Fruit fly (Drosophila melanogaster) whole organism, embryonic: ENCODE results near the gene Larp7.

Source experiments
- Adf1 ChIP-seq: fragments of 200-800 bp; sonication (Bioruptor generic); IDR thresholded peaks from 2 replicates; pipeline ENCODE4 v1.3.6; 2022; ENCODE audit warnings: missing biosample characterization, missing genetic modification characterization
- Atf6 ChIP-seq: fragments of 200-800 bp; sonication (Bioruptor generic); IDR thresholded peaks from 2 replicates; pipeline ENCODE4 v1.3.6; 2022; ENCODE audit warnings: missing biosample characterization, missing genetic modification characterization
- B-H2 ChIP-seq: fragments of 200-800 bp; sonication (Bioruptor generic); optimal IDR thresholded peaks from 2 replicates; lab custom pipeline; 2018; ENCODE audit warnings: missing biosample characterization, mild to moderate bottlenecking, missing genetic modification characterization
- BEAF-32 ChIP-seq: fragments of 200-800 bp; sonication (Bioruptor generic); optimal IDR thresholded peaks from 3 replicates; lab custom pipeline; 2017; ENCODE audit warnings: missing biosample characterization, missing genetic modification characterization, mild to moderate bottlenecking, moderate library complexity, missing genetic modification reagents
- Bdp1 ChIP-seq: fragments of 200-800 bp; sonication (Bioruptor generic); optimal IDR thresholded peaks from 3 replicates; lab custom pipeline; 2016; ENCODE audit warnings: missing biosample characterization, missing genetic modification characterization
- C15 ChIP-seq: fragments of 200-800 bp; sonication (Bioruptor generic); IDR thresholded peaks from 3 replicates; pipeline ENCODE4 v1.3.6; 2022; ENCODE audit warnings: missing biosample characterization, missing genetic modification characterization
- CG10431 ChIP-seq: fragments of 200-800 bp; sonication (Bioruptor generic); optimal IDR thresholded peaks from 3 replicates; lab custom pipeline; 2018; ENCODE audit warnings: missing biosample characterization, mild to moderate bottlenecking, missing genetic modification characterization
- CG11723 ChIP-seq: fragments of 200-800 bp; sonication (Bioruptor generic); optimal IDR thresholded peaks from 2 replicates; lab custom pipeline; 2017; ENCODE audit warnings: missing biosample characterization, mild to moderate bottlenecking, missing genetic modification characterization
- CG13287 ChIP-seq: fragments of 200-800 bp; sonication (Bioruptor generic); IDR thresholded peaks from 2 replicates; pipeline ENCODE4 v1.3.6; 2022; ENCODE audit warnings: missing biosample characterization, missing genetic modification characterization; ENCODE audit not compliant: partially characterized antibody
- CG14050 ChIP-seq: fragments of 200-800 bp; sonication (Bioruptor generic); IDR thresholded peaks from 3 replicates; pipeline ENCODE4 v1.3.6; 2022; ENCODE audit warnings: missing biosample characterization, missing genetic modification characterization
- CG2116 ChIP-seq: fragments of 200-800 bp; sonication (Bioruptor generic); optimal IDR thresholded peaks from 3 replicates; lab custom pipeline; 2018; ENCODE audit warnings: missing biosample characterization, mild to moderate bottlenecking, missing genetic modification characterization
- CG32767 ChIP-seq: fragments of 200-800 bp; sonication (Bioruptor generic); IDR thresholded peaks from 2 replicates; pipeline ENCODE4 v1.3.6; 2022; ENCODE audit warnings: missing biosample characterization, missing genetic modification characterization
- CG3995 ChIP-seq: fragments of 200-800 bp; sonication (Bioruptor generic); optimal IDR thresholded peaks from 3 replicates; lab custom pipeline; 2016; ENCODE audit warnings: missing biosample characterization, missing genetic modification characterization
- CG4282 ChIP-seq: fragments of 200-800 bp; sonication (Bioruptor generic); optimal IDR thresholded peaks from 2 replicates; lab custom pipeline; 2016; ENCODE audit warnings: missing biosample characterization, missing genetic modification characterization
- CG4617 ChIP-seq: fragments of 200-800 bp; sonication (Bioruptor generic); optimal IDR thresholded peaks from 3 replicates; lab custom pipeline; 2016; ENCODE audit warnings: missing biosample characterization, missing genetic modification characterization, borderline replicate concordance
- CG8765 ChIP-seq: fragments of 200-800 bp; sonication (Bioruptor generic); IDR thresholded peaks from 2 replicates; pipeline ENCODE4 v1.3.6; 2022; ENCODE audit warnings: missing biosample characterization, missing genetic modification characterization
- CG9797 ChIP-seq: fragments of 200-800 bp; sonication (Bioruptor generic); optimal IDR thresholded peaks from 3 replicates; lab custom pipeline; 2018; ENCODE audit warnings: missing biosample characterization, mild to moderate bottlenecking, missing genetic modification characterization
- CoRest ChIP-seq: fragments of 200-800 bp; sonication (Bioruptor generic); optimal IDR thresholded peaks from 3 replicates; lab custom pipeline; 2018; ENCODE audit warnings: missing biosample characterization, mild to moderate bottlenecking, missing genetic modification characterization, moderate library complexity
- Doc3 ChIP-seq: fragments of 200-800 bp; sonication (Bioruptor generic); IDR thresholded peaks from 3 replicates; pipeline ENCODE4 v1.3.6; 2022; ENCODE audit warnings: missing biosample characterization, missing genetic modification characterization; ENCODE audit not compliant: partially characterized antibody
- E2f2 ChIP-seq: fragments of 200-800 bp; sonication (Bioruptor generic); IDR thresholded peaks from 2 replicates; pipeline ENCODE4 v1.3.6; 2022; ENCODE audit warnings: missing biosample characterization, missing genetic modification characterization
- HmgZ ChIP-seq: fragments of 200-800 bp; sonication (Bioruptor generic); optimal IDR thresholded peaks from 2 replicates; lab custom pipeline; 2018; ENCODE audit warnings: missing biosample characterization, mild to moderate bottlenecking, missing genetic modification characterization
- MBD-R2 ChIP-seq: fragments of 200-800 bp; sonication (Bioruptor generic); IDR thresholded peaks from 2 replicates; pipeline ENCODE4 v1.3.6; 2022; ENCODE audit warnings: missing biosample characterization, missing genetic modification characterization
- Med ChIP-seq: fragments of 200-800 bp; sonication (Bioruptor generic); peaks from one replicate; lab custom pipeline; 2016; ENCODE audit warnings: missing biosample characterization, missing genetic modification characterization, mild to moderate bottlenecking, inconsistent platforms, moderate library complexity
- NFAT ChIP-seq: fragments of 200-800 bp; sonication (Bioruptor generic); IDR thresholded peaks from 2 replicates; pipeline ENCODE4 v1.3.6; 2022; ENCODE audit warnings: missing biosample characterization, missing genetic modification characterization
- Nf-YC ChIP-seq: fragments of 200-800 bp; optimal IDR thresholded peaks from 3 replicates; lab custom pipeline; 2019; ENCODE audit warnings: missing biosample characterization, mild to moderate bottlenecking, missing genetic modification characterization, moderate library complexity
- Opbp ChIP-seq: fragments of 200-800 bp; sonication (Bioruptor generic); IDR thresholded peaks from 3 replicates; pipeline ENCODE4 v1.3.6; 2022; ENCODE audit warnings: missing biosample characterization, missing genetic modification characterization; ENCODE audit not compliant: partially characterized antibody
- Pdp1 ChIP-seq, 2 experiments: fragments of 200-800 bp; sonication (Bioruptor generic); optimal IDR thresholded peaks; 3 replicates each; lab custom pipeline; 2016; ENCODE audit warnings: missing biosample characterization in 2 of 2, missing genetic modification characterization in 2 of 2, mild to moderate bottlenecking in 1 of 2, moderate library complexity in 1 of 2
- Ssrp ChIP-seq: fragments of 200-800 bp; sonication (Bioruptor generic); optimal IDR thresholded peaks from 2 replicates; lab custom pipeline; 2018; ENCODE audit warnings: missing biosample characterization, mild to moderate bottlenecking, missing genetic modification characterization, moderate library complexity
- Tbp ChIP-seq: fragments of >200 bp; optimal IDR thresholded peaks from 2 replicates; lab custom pipeline; 2018; ENCODE audit warnings: missing biosample characterization, missing genetic modification characterization
- YL-1 ChIP-seq: fragments of 200-800 bp; sonication (Bioruptor generic); optimal IDR thresholded peaks from 3 replicates; lab custom pipeline; 2017; ENCODE audit warnings: missing biosample characterization, mild to moderate bottlenecking, missing genetic modification characterization
- abd-A ChIP-seq: fragments of 200-800 bp; sonication (Bioruptor generic); optimal IDR thresholded peaks from 3 replicates; lab custom pipeline; 2019; ENCODE audit warnings: missing biosample characterization, mild to moderate bottlenecking, missing genetic modification characterization, moderate library complexity
- ap ChIP-seq: fragments of 200-800 bp; sonication (Bioruptor generic); IDR thresholded peaks from 2 replicates; pipeline ENCODE4 v1.3.6; 2022; ENCODE audit warnings: missing biosample characterization, missing genetic modification characterization
- chinmo ChIP-seq: fragments of 200-800 bp; sonication (Bioruptor generic); IDR thresholded peaks from 4 replicates; pipeline ENCODE4 v1.3.6; 2022; ENCODE audit warnings: missing biosample characterization, missing genetic modification characterization; ENCODE audit not compliant: partially characterized antibody
- crp ChIP-seq, 2 experiments: fragments of 200-800 bp; sonication (Bioruptor generic); optimal IDR thresholded peaks; 2 replicates in 1 of 2; 3 replicates in 1 of 2; lab custom pipeline; 2017; ENCODE audit warnings: missing biosample characterization in 2 of 2, missing genetic modification characterization in 2 of 2, mild to moderate bottlenecking in 1 of 2, moderate library complexity in 1 of 2
- eyg ChIP-seq: fragments of 200-800 bp; sonication (Bioruptor generic); optimal IDR thresholded peaks from 3 replicates; lab custom pipeline; 2016; ENCODE audit warnings: missing biosample characterization, missing genetic modification characterization
- fu2 ChIP-seq: fragments of 200-800 bp; sonication (Bioruptor generic); optimal IDR thresholded peaks from 2 replicates; lab custom pipeline; 2016; ENCODE audit warnings: missing biosample characterization, missing genetic modification characterization
- gce ChIP-seq: fragments of 200-800 bp; sonication (Bioruptor generic); IDR thresholded peaks from 3 replicates; pipeline ENCODE4 v1.3.6; 2022; ENCODE audit warnings: missing biosample characterization, missing genetic modification characterization
- ken ChIP-seq: fragments of 200-800 bp; sonication (Bioruptor generic); IDR thresholded peaks from 3 replicates; pipeline ENCODE4 v1.3.6; 2022; ENCODE audit warnings: missing biosample characterization, missing genetic modification characterization
- knrl ChIP-seq: fragments of 200-800 bp; sonication (Bioruptor generic); IDR thresholded peaks from 3 replicates; pipeline ENCODE4 v1.3.6; 2022; ENCODE audit warnings: missing biosample characterization, missing genetic modification characterization; ENCODE audit not compliant: partially characterized antibody
- phol ChIP-seq: fragments of 200-800 bp; sonication (Bioruptor generic); optimal IDR thresholded peaks from 3 replicates; lab custom pipeline; 2018; ENCODE audit warnings: missing biosample characterization, mild to moderate bottlenecking, missing genetic modification characterization, moderate library complexity
- sens ChIP-seq: fragments of 200-800 bp; sonication (Bioruptor generic); peaks from one replicate; lab custom pipeline; 2016; ENCODE audit warnings: missing biosample characterization, missing genetic modification characterization
- shn ChIP-seq: fragments of 200-800 bp; sonication (Bioruptor generic); optimal IDR thresholded peaks from 3 replicates; lab custom pipeline; 2016; ENCODE audit warnings: missing biosample characterization, missing genetic modification characterization
- slp2 ChIP-seq: fragments of 200-800 bp; sonication (Bioruptor generic); optimal IDR thresholded peaks from 2 replicates; lab custom pipeline; 2016; ENCODE audit warnings: missing biosample characterization, missing genetic modification characterization
- stwl ChIP-seq: fragments of 200-800 bp; sonication (Bioruptor generic); optimal IDR thresholded peaks from 3 replicates; lab custom pipeline; 2018; ENCODE audit warnings: missing biosample characterization, mild to moderate bottlenecking, missing genetic modification characterization, moderate library complexity
- sug ChIP-seq: fragments of 200-800 bp; optimal IDR thresholded peaks from 2 replicates; lab custom pipeline; 2019; ENCODE audit warnings: missing biosample characterization, mild to moderate bottlenecking, missing genetic modification characterization, moderate library complexity
- trem ChIP-seq: fragments of 200-800 bp; optimal IDR thresholded peaks from 3 replicates; lab custom pipeline; 2019; ENCODE audit warnings: missing biosample characterization, mild to moderate bottlenecking, missing genetic modification characterization, moderate library complexity
- unpg ChIP-seq: fragments of 200-800 bp; sonication (Bioruptor generic); optimal IDR thresholded peaks from 3 replicates; lab custom pipeline; 2018; ENCODE audit warnings: missing biosample characterization, mild to moderate bottlenecking, missing genetic modification characterization, moderate library complexity
- vnd ChIP-seq: fragments of 200-800 bp; sonication (Bioruptor generic); IDR thresholded peaks from 3 replicates; pipeline ENCODE4 v1.3.6; 2022; ENCODE audit warnings: missing biosample characterization, missing genetic modification characterization; ENCODE audit not compliant: partially characterized antibody

Gene Larp7

DNA sequence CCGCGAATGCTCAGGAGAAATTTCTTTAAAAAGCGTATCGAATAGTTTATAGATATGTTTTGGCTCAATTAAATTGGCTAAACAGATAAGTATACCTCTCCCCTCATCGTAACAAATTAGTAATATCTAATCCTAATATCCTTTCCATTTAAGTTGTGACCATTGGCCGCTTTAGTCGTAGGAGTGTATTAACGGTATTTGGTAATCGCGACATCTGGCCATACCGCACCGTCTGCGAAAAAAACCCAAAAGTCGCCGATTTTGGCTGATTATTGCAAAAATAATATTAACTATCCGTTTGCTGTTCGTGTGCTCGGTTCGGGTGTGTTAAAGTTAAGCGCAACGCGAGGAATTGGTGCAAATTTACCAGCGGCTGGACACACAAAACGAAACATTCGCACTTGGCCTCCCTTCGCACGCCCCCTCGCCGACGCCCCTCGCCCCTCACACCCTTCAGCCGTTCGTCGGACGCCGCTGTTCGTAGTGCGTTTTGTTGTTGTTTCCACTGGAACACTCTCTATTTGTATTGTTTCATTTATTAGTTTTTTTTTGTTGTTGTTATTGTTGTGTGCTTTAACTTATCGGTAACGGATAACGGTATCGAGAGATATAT, 3.7 kb downstream of the Larp7 start, which contains the start of the genes amx and Dsor1 (continued):
- no peak for TF ChIP-seq NFAT (GFP tag; lab: Robert Waterston, UW)
- no peak for TF ChIP-seq Opbp
- no peak for TF ChIP-seq B-H2 (GFP tag; lab: Kevin White, UChicago)
- TF ChIP-seq HmgZ (tag; lab: Kevin White, UChicago) = peak; percentile 9
- peak; percentile 50 for TF ChIP-seq trem
- no peak for TF ChIP-seq vnd (GFP tag; lab: Robert Waterston, UW)
- TF ChIP-seq C15 (GFP tag; lab: Robert Waterston, UW) = no peak
- peak; percentile 14 for TF ChIP-seq Nf-YC (tag; lab: Kevin White, UChicago)
- peak; percentile 18 for TF ChIP-seq stwl
- TF ChIP-seq knrl (GFP tag; lab: Robert Waterston, UW) = 0 out of 3 replicates have a peak, but pooled peaks have one; percentile 10
- no peak for TF ChIP-seq ap (GFP tag; lab: Robert Waterston, UW)
- peak; percentile 53 for TF ChIP-seq CoRest (tag; lab: Kevin White, UChicago)
- no peak for TF ChIP-seq CG13287 (GFP tag; lab: Robert Waterston, UW)
- no peak for TF ChIP-seq CG11723 (GFP tag; lab: Kevin White, UChicago)
- TF ChIP-seq shn = no peak
- peak in 1 of 2 experiments; percentile 56 for TF ChIP-seq crp (GFP tag; optimal IDR thresholded peaks at IDR 0.05; lab: Kevin White, UChicago)
- TF ChIP-seq CG32767 (GFP tag; lab: Robert Waterston, UW) = no peak
- peak; percentile 5 for TF ChIP-seq sug (tag; lab: Kevin White, UChicago)
- no peak for TF ChIP-seq unpg (GFP tag; lab: Kevin White, UChicago)
- no peak for TF ChIP-seq chinmo (GFP tag; lab: Robert Waterston, UW)
- TF ChIP-seq CG9797 = peak; percentile 77
- TF ChIP-seq CG10431 = no peak
- TF ChIP-seq ken (GFP tag; lab: Robert Waterston, UW) = no peak
- TF ChIP-seq abd-A = no peak
- TF ChIP-seq fu2 (GFP tag; lab: Kevin White, UChicago) = no peak
- no peak for TF ChIP-seq CG14050 (GFP tag; lab: Robert Waterston, UW)
- peak; percentile 57; the same call in 1 of the 2 replicates for TF ChIP-seq MBD-R2 (GFP tag; lab: Robert Waterston, UW)
- TF ChIP-seq BEAF-32 = peak; percentile 39
- TF ChIP-seq Med (GFP tag; lab: Kevin White, UChicago) = peak; percentile 57
- TF ChIP-seq YL-1 (GFP tag; lab: Kevin White, UChicago) = peak; percentile 43
- TF ChIP-seq CG4282 = no peak
- no peak for TF ChIP-seq Ssrp (tag; lab: Kevin White, UChicago)
- TF ChIP-seq Doc3 (GFP tag; lab: Robert Waterston, UW) = no peak
- no peak for TF ChIP-seq slp2
- TF ChIP-seq CG3995 (GFP tag; lab: Kevin White, UChicago) = peak; percentile 37
- TF ChIP-seq CG4617 = peak; percentile 62
- TF ChIP-seq eyg = no peak
- no peak for TF ChIP-seq Bdp1 (GFP tag; lab: Kevin White, UChicago)
- no peak for TF ChIP-seq Atf6 (GFP tag; lab: Robert Waterston, UW)
- TF ChIP-seq Pdp1 (GFP tag; optimal IDR thresholded peaks at IDR 0.05; lab: Kevin White, UChicago) = peak in 1 of 2 experiments; percentile 3
- peak; percentile 23 for TF ChIP-seq Tbp (GFP tag; lab: Kevin White, UChicago)
- peak; percentile 32 for TF ChIP-seq phol
- TF ChIP-seq Adf1 = peak; percentile 23; the same call in 1 of the 2 replicates
- no peak for TF ChIP-seq CG8765 (GFP tag; lab: Robert Waterston, UW)
- TF ChIP-seq gce = no peak
- TF ChIP-seq CG2116 = peak; percentile 31
- peak; percentile 24; the same call in 1 of the 2 replicates for TF ChIP-seq E2f2 (GFP tag; lab: Robert Waterston, UW)
- peak; percentile 72 for TF ChIP-seq sens (GFP tag; lab: Kevin White, UChicago)
